Fruit fly (Drosophila melanogaster) whole organism, embryonic: ENCODE data around the gene Veneno.

Source experiments
- BEAF-32 ChIP-seq: fragments of 200-800 bp; sonication (Bioruptor generic); optimal IDR thresholded peaks from 3 replicates; lab custom pipeline; 2017; ENCODE audit warnings: missing biosample characterization, missing genetic modification characterization, mild to moderate bottlenecking, moderate library complexity, missing genetic modification reagents
- BtbVII ChIP-seq: fragments of 200-800 bp; sonication (Bioruptor generic); optimal IDR thresholded peaks from 3 replicates; lab custom pipeline; 2017; ENCODE audit warnings: missing biosample characterization, mild to moderate bottlenecking, missing genetic modification characterization
- CG11247 ChIP-seq: fragments of 200-800 bp; sonication (Bioruptor generic); IDR thresholded peaks from 2 replicates; pipeline ENCODE4 v1.3.6; 2022; ENCODE audit warnings: missing biosample characterization, missing genetic modification characterization
- CG12391 ChIP-seq: fragments of 200-800 bp; sonication (Bioruptor generic); optimal IDR thresholded peaks from 3 replicates; lab custom pipeline; 2018; ENCODE audit warnings: missing biosample characterization, mild to moderate bottlenecking, missing genetic modification characterization, moderate library complexity
- CG12659 ChIP-seq: fragments of 200-800 bp; sonication (Bioruptor generic); optimal IDR thresholded peaks from 3 replicates; lab custom pipeline; 2017; ENCODE audit warnings: mild to moderate bottlenecking, missing biosample characterization, missing genetic modification reagents, missing genetic modification characterization
- CG13775 ChIP-seq: fragments of 200-800 bp; sonication (Bioruptor generic); optimal IDR thresholded peaks from 3 replicates; lab custom pipeline; 2017; ENCODE audit warnings: missing biosample characterization, mild to moderate bottlenecking, missing genetic modification characterization
- CG14860 ChIP-seq: fragments of 200-800 bp; sonication (Bioruptor generic); IDR thresholded peaks from 3 replicates; pipeline ENCODE4 v1.3.6; 2022; ENCODE audit warnings: missing biosample characterization, missing genetic modification characterization; ENCODE audit not compliant: partially characterized antibody
- CG1603 ChIP-seq: fragments of 200-800 bp; sonication (Bioruptor generic); optimal IDR thresholded peaks from 2 replicates; lab custom pipeline; 2019; ENCODE audit warnings: missing biosample characterization, mild to moderate bottlenecking, missing genetic modification characterization, moderate library complexity
- CG16813 ChIP-seq: fragments of 200-800 bp; sonication (Bioruptor generic); IDR thresholded peaks from 3 replicates; pipeline ENCODE4 v1.3.6; 2022; ENCODE audit warnings: missing biosample characterization, missing genetic modification characterization; ENCODE audit not compliant: partially characterized antibody
- CG2116 ChIP-seq: fragments of 200-800 bp; sonication (Bioruptor generic); optimal IDR thresholded peaks from 3 replicates; lab custom pipeline; 2018; ENCODE audit warnings: missing biosample characterization, mild to moderate bottlenecking, missing genetic modification characterization
- CG2120 ChIP-seq: fragments of 200-800 bp; sonication (Bioruptor generic); optimal IDR thresholded peaks from 3 replicates; lab custom pipeline; 2016; ENCODE audit warnings: missing biosample characterization, missing genetic modification characterization
- CG2129 ChIP-seq: fragments of 200-800 bp; sonication (Bioruptor generic); IDR thresholded peaks from 2 replicates; pipeline ENCODE4 v1.3.6; 2022; ENCODE audit warnings: missing biosample characterization, missing genetic modification characterization; ENCODE audit not compliant: partially characterized antibody
- CG2199 ChIP-seq: fragments of 200-800 bp; sonication (Bioruptor generic); IDR thresholded peaks from 3 replicates; pipeline ENCODE4 v1.3.6; 2022; ENCODE audit warnings: missing biosample characterization, missing genetic modification characterization
- CG2678 ChIP-seq: fragments of 200-800 bp; sonication (Bioruptor generic); optimal IDR thresholded peaks from 3 replicates; lab custom pipeline; 2019; ENCODE audit warnings: missing biosample characterization, mild to moderate bottlenecking, missing genetic modification characterization, moderate library complexity
- CG32532 ChIP-seq: fragments of 200-800 bp; sonication (Bioruptor generic); IDR thresholded peaks from 2 replicates; pipeline ENCODE4 v1.3.6; 2022; ENCODE audit warnings: missing biosample characterization, missing genetic modification characterization
- CG4707 ChIP-seq: fragments of 200-800 bp; sonication (Bioruptor generic); optimal IDR thresholded peaks from 2 replicates; lab custom pipeline; 2018; ENCODE audit warnings: missing biosample characterization, mild to moderate bottlenecking, missing genetic modification characterization, moderate library complexity
- CG6791 ChIP-seq: fragments of 200-800 bp; sonication (Bioruptor generic); IDR thresholded peaks from 3 replicates; pipeline ENCODE4 v1.3.6; 2022; ENCODE audit warnings: missing biosample characterization, missing genetic modification characterization; ENCODE audit not compliant: partially characterized antibody
- CG7839 ChIP-seq: fragments of 200-800 bp; sonication (Bioruptor generic); optimal IDR thresholded peaks from 3 replicates; lab custom pipeline; 2018; ENCODE audit warnings: missing biosample characterization, mild to moderate bottlenecking, missing genetic modification characterization, moderate library complexity
- Doc3 ChIP-seq: fragments of 200-800 bp; sonication (Bioruptor generic); IDR thresholded peaks from 3 replicates; pipeline ENCODE4 v1.3.6; 2022; ENCODE audit warnings: missing biosample characterization, missing genetic modification characterization; ENCODE audit not compliant: partially characterized antibody
- Dp ChIP-seq: fragments of 200-800 bp; sonication (Bioruptor generic); optimal IDR thresholded peaks from 2 replicates; lab custom pipeline; 2018; ENCODE audit warnings: missing biosample characterization, mild to moderate bottlenecking, missing genetic modification characterization, moderate library complexity
- E2f1 ChIP-seq: fragments of 200-800 bp; sonication (Bioruptor generic); IDR thresholded peaks from 2 replicates; pipeline ENCODE4 v1.3.6; 2022; ENCODE audit warnings: missing biosample characterization, missing genetic modification characterization
- E2f2 ChIP-seq: fragments of 200-800 bp; sonication (Bioruptor generic); IDR thresholded peaks from 2 replicates; pipeline ENCODE4 v1.3.6; 2022; ENCODE audit warnings: missing biosample characterization, missing genetic modification characterization
- Fer1 ChIP-seq: fragments of 200-800 bp; sonication (Bioruptor generic); optimal IDR thresholded peaks from 2 replicates; lab custom pipeline; 2017; ENCODE audit warnings: missing biosample characterization, mild to moderate bottlenecking, missing genetic modification characterization
- HLH4C ChIP-seq: fragments of 200-800 bp; sonication (Bioruptor generic); IDR thresholded peaks from 3 replicates; pipeline ENCODE4 v1.3.6; 2022; ENCODE audit warnings: missing biosample characterization, missing genetic modification characterization; ENCODE audit not compliant: partially characterized antibody
- HLH54F ChIP-seq: fragments of 200-800 bp; sonication (Bioruptor generic); optimal IDR thresholded peaks from 3 replicates; lab custom pipeline; 2016; ENCODE audit warnings: missing biosample characterization, missing genetic modification characterization
- HLHmδ ChIP-seq: fragments of 200-800 bp; sonication (Bioruptor generic); optimal IDR thresholded peaks from 2 replicates; lab custom pipeline; 2018; ENCODE audit warnings: missing biosample characterization, mild to moderate bottlenecking, missing genetic modification characterization, moderate library complexity
- Med ChIP-seq: fragments of 200-800 bp; sonication (Bioruptor generic); peaks from one replicate; lab custom pipeline; 2016; ENCODE audit warnings: missing biosample characterization, missing genetic modification characterization, mild to moderate bottlenecking, inconsistent platforms, moderate library complexity
- Opbp ChIP-seq: fragments of 200-800 bp; sonication (Bioruptor generic); IDR thresholded peaks from 3 replicates; pipeline ENCODE4 v1.3.6; 2022; ENCODE audit warnings: missing biosample characterization, missing genetic modification characterization; ENCODE audit not compliant: partially characterized antibody
- amos ChIP-seq: fragments of 200-800 bp; sonication (Bioruptor generic); IDR thresholded peaks from 2 replicates; pipeline ENCODE4 v1.3.6; 2022; ENCODE audit warnings: missing biosample characterization, missing genetic modification characterization; ENCODE audit not compliant: partially characterized antibody
- ato ChIP-seq: fragments of 200-800 bp; sonication (Bioruptor generic); IDR thresholded peaks from 2 replicates; pipeline ENCODE4 v1.3.6; 2022; ENCODE audit warnings: missing biosample characterization, missing genetic modification characterization; ENCODE audit not compliant: partially characterized antibody
- bigmax ChIP-seq: fragments of 200-800 bp; sonication (Bioruptor generic); optimal IDR thresholded peaks from 2 replicates; lab custom pipeline; 2018; ENCODE audit warnings: missing biosample characterization, mild to moderate bottlenecking, missing genetic modification characterization
- chinmo ChIP-seq: fragments of 200-800 bp; sonication (Bioruptor generic); IDR thresholded peaks from 4 replicates; pipeline ENCODE4 v1.3.6; 2022; ENCODE audit warnings: missing biosample characterization, missing genetic modification characterization; ENCODE audit not compliant: partially characterized antibody
- crc ChIP-seq: fragments of 200-800 bp; sonication (Bioruptor generic); optimal IDR thresholded peaks from 2 replicates; lab custom pipeline; 2016; ENCODE audit warnings: missing biosample characterization, missing genetic modification characterization
- crp ChIP-seq, 2 experiments: fragments of 200-800 bp; sonication (Bioruptor generic); optimal IDR thresholded peaks; 2 replicates in 1 of 2; 3 replicates in 1 of 2; lab custom pipeline; 2017; ENCODE audit warnings: missing biosample characterization in 2 of 2, missing genetic modification characterization in 2 of 2, mild to moderate bottlenecking in 1 of 2, moderate library complexity in 1 of 2
- cwo ChIP-seq: fragments of 200-800 bp; sonication (Bioruptor generic); optimal IDR thresholded peaks from 3 replicates; lab custom pipeline; 2017; ENCODE audit warnings: missing biosample characterization, missing genetic modification characterization, mild to moderate bottlenecking, moderate library complexity, missing genetic modification reagents
- danr ChIP-seq: fragments of 200-800 bp; sonication (Bioruptor generic); IDR thresholded peaks from 2 replicates; pipeline ENCODE4 v1.3.6; 2022; ENCODE audit warnings: missing biosample characterization, missing genetic modification characterization
- gfzf ChIP-seq: fragments of 200-800 bp; sonication (Bioruptor generic); optimal IDR thresholded peaks from 2 replicates; lab custom pipeline; 2016; ENCODE audit warnings: missing biosample characterization, mild to moderate bottlenecking, missing genetic modification characterization, moderate library complexity
- jigr1 ChIP-seq: fragments of 200-800 bp; sonication (Bioruptor generic); IDR thresholded peaks from 3 replicates; pipeline ENCODE4 v1.3.6; 2022; ENCODE audit warnings: missing biosample characterization, missing genetic modification characterization
- nerfin-2 ChIP-seq: fragments of 200-800 bp; sonication (Bioruptor generic); IDR thresholded peaks from 2 replicates; pipeline ENCODE4 v1.3.6; 2022; ENCODE audit warnings: missing biosample characterization, missing genetic modification characterization; ENCODE audit not compliant: partially characterized antibody
- row ChIP-seq: fragments of 200-800 bp; sonication (Bioruptor generic); IDR thresholded peaks from 3 replicates; pipeline ENCODE4 v1.3.6; 2022; ENCODE audit warnings: missing biosample characterization, missing genetic modification characterization
- sna ChIP-seq: fragments of 200-800 bp; sonication (Bioruptor generic); IDR thresholded peaks from 2 replicates; pipeline ENCODE4 v1.3.6; 2022; ENCODE audit warnings: missing biosample characterization, missing genetic modification characterization; ENCODE audit not compliant: partially characterized antibody
- sug ChIP-seq: fragments of 200-800 bp; optimal IDR thresholded peaks from 2 replicates; lab custom pipeline; 2019; ENCODE audit warnings: missing biosample characterization, mild to moderate bottlenecking, missing genetic modification characterization, moderate library complexity
- tna ChIP-seq: fragments of 200-800 bp; sonication (Bioruptor generic); IDR thresholded peaks from 2 replicates; pipeline ENCODE4 v1.3.6; 2022; ENCODE audit warnings: missing biosample characterization, missing genetic modification characterization; ENCODE audit not compliant: partially characterized antibody
- trh ChIP-seq: fragments of 200-800 bp; sonication (Bioruptor generic); optimal IDR thresholded peaks from 2 replicates; lab custom pipeline; 2016; ENCODE audit warnings: missing biosample characterization, missing genetic modification characterization
- tx ChIP-seq: fragments of 200-800 bp; sonication (Bioruptor generic); optimal IDR thresholded peaks from 2 replicates; lab custom pipeline; 2016; ENCODE audit warnings: missing biosample characterization, missing genetic modification characterization
- unc-4 ChIP-seq: fragments of 200-800 bp; sonication (Bioruptor generic); IDR thresholded peaks from 2 replicates; pipeline ENCODE4 v1.3.6; 2022; ENCODE audit warnings: missing biosample characterization, missing genetic modification characterization; ENCODE audit not compliant: partially characterized antibody
- zen2 ChIP-seq: fragments of 200-800 bp; sonication (Bioruptor generic); IDR thresholded peaks from 3 replicates; pipeline ENCODE4 v1.3.6; 2022; ENCODE audit warnings: missing biosample characterization, missing genetic modification characterization; ENCODE audit not compliant: partially characterized antibody

Veneno gene

dm6 chr3R:8340675-8341275 is 21.6 kb downstream of the Veneno start, which contains the start of the genes COX7A and Arl2 (continued):
- peak; percentile 27; the same call in 1 of the 3 replicates for TF ChIP-seq jigr1 (GFP tag; lab: Robert Waterston, UW)
- TF ChIP-seq Dp (GFP tag; lab: Kevin White, UChicago) = peak; percentile 45
- TF ChIP-seq CG11247 (GFP tag; lab: Robert Waterston, UW) = no peak
- TF ChIP-seq HLH4C (GFP tag; lab: Robert Waterston, UW) = peak; percentile 90
- TF ChIP-seq HLHmδ (GFP tag; lab: Kevin White, UChicago) = no peak
- TF ChIP-seq amos (GFP tag; lab: Robert Waterston, UW) = peak; percentile 96
- TF ChIP-seq HLH54F (GFP tag; lab: Kevin White, UChicago) = no peak
- no peak for TF ChIP-seq CG7839 (tag; lab: Kevin White, UChicago)
- peak; percentile 72 for TF ChIP-seq CG12659 (GFP tag; lab: Kevin White, UChicago)
- peak; percentile 11 for TF ChIP-seq CG2120
- peak; percentile 31 for TF ChIP-seq tx (GFP tag; lab: Kevin White, UChicago)
- no peak for TF ChIP-seq crc (GFP tag; lab: Kevin White, UChicago)
- TF ChIP-seq CG6791 = peak; percentile 94
- TF ChIP-seq unc-4 (GFP tag; lab: Robert Waterston, UW) = peak; percentile 95
- TF ChIP-seq E2f1 (GFP tag; lab: Robert Waterston, UW) = 0 out of 2 replicates have a peak, but pooled peaks have one; percentile 17
- TF ChIP-seq tna (GFP tag; lab: Robert Waterston, UW) = peak; percentile 91
- peak; percentile 81 for TF ChIP-seq Med (GFP tag; lab: Kevin White, UChicago)
- TF ChIP-seq CG4707 (GFP tag; lab: Kevin White, UChicago) = no peak
- no peak for TF ChIP-seq trh (GFP tag; lab: Kevin White, UChicago)
- TF ChIP-seq CG14860 (GFP tag; lab: Robert Waterston, UW) = peak; percentile 91
- peak; percentile 24 for TF ChIP-seq sug (tag; lab: Kevin White, UChicago)
- TF ChIP-seq CG2199 (GFP tag; lab: Robert Waterston, UW) = no peak
- TF ChIP-seq Doc3 (GFP tag; lab: Robert Waterston, UW) = peak; percentile 87
- peak; percentile 43; the same call in 2 of the 3 replicates for TF ChIP-seq row
- TF ChIP-seq chinmo (GFP tag; lab: Robert Waterston, UW) = peak; percentile 83; the same call in 3 of the 4 replicates
- no peak for TF ChIP-seq danr (GFP tag; lab: Robert Waterston, UW)
- peak; percentile 26 for TF ChIP-seq bigmax (GFP tag; lab: Kevin White, UChicago)
- peak; percentile 17 for TF ChIP-seq CG12391 (tag; lab: Kevin White, UChicago)
- TF ChIP-seq nerfin-2 = peak; percentile 89
- TF ChIP-seq cwo (GFP tag; lab: Kevin White, UChicago) = no peak
- peak; percentile 94 for TF ChIP-seq CG2129 (GFP tag; lab: Robert Waterston, UW)
- TF ChIP-seq E2f2 (GFP tag; lab: Robert Waterston, UW) = peak; percentile 56
- TF ChIP-seq Fer1 (GFP tag; lab: Kevin White, UChicago) = peak; percentile 16
- TF ChIP-seq BtbVII (GFP tag; lab: Kevin White, UChicago) = no peak
- peak; percentile 95 for TF ChIP-seq zen2
- TF ChIP-seq CG2678 (tag; lab: Kevin White, UChicago) = no peak
- TF ChIP-seq CG1603 (tag; lab: Kevin White, UChicago) = peak; percentile 56
- peak; percentile 94 for TF ChIP-seq sna (GFP tag; lab: Robert Waterston, UW)
- TF ChIP-seq Opbp (GFP tag; lab: Robert Waterston, UW) = peak; percentile 98
- TF ChIP-seq gfzf = peak; percentile 42
- TF ChIP-seq crp (GFP tag; optimal IDR thresholded peaks at IDR 0.05; lab: Kevin White, UChicago) = peak; percentile 34 to 83
- TF ChIP-seq CG32532 (GFP tag; lab: Robert Waterston, UW) = peak; percentile 47; the same call in 1 of the 2 replicates
- TF ChIP-seq BEAF-32 (GFP tag; lab: Kevin White, UChicago) = peak; percentile 93
- peak; percentile 91 for TF ChIP-seq CG16813 (GFP tag; lab: Robert Waterston, UW)
- peak; percentile 65 for TF ChIP-seq CG2116 (GFP tag; lab: Kevin White, UChicago)
- peak; percentile 96 for TF ChIP-seq ato (GFP tag; lab: Robert Waterston, UW)
- no peak for TF ChIP-seq CG13775 (GFP tag; lab: Kevin White, UChicago)
